Fruit fly (Drosophila melanogaster) whole organism, embryonic: ENCODE results near the gene ps.

Experiments used
- B-H2 ChIP-seq: fragments of 200-800 bp; sonication (Bioruptor generic); optimal IDR thresholded peaks from 2 replicates; lab custom pipeline; 2018; ENCODE audit warnings: missing biosample characterization, mild to moderate bottlenecking, missing genetic modification characterization
- BEAF-32 ChIP-seq: fragments of 200-800 bp; sonication (Bioruptor generic); optimal IDR thresholded peaks from 3 replicates; lab custom pipeline; 2017; ENCODE audit warnings: missing biosample characterization, missing genetic modification characterization, mild to moderate bottlenecking, moderate library complexity, missing genetic modification reagents
- CG10274 ChIP-seq: fragments of 200-800 bp; sonication (Bioruptor generic); optimal IDR thresholded peaks from 3 replicates; lab custom pipeline; 2017; ENCODE audit warnings: missing biosample characterization, mild to moderate bottlenecking, missing genetic modification characterization
- CG11456 ChIP-seq: fragments of 200-800 bp; sonication (Bioruptor generic); IDR thresholded peaks from 3 replicates; pipeline ENCODE4 v1.3.6; 2022; ENCODE audit warnings: missing biosample characterization, missing genetic modification characterization
- CG12299 ChIP-seq: fragments of 200-800 bp; sonication (Bioruptor generic); optimal IDR thresholded peaks from 2 replicates; lab custom pipeline; 2018; ENCODE audit warnings: missing biosample characterization, mild to moderate bottlenecking, missing genetic modification characterization
- CG13287 ChIP-seq: fragments of 200-800 bp; sonication (Bioruptor generic); IDR thresholded peaks from 2 replicates; pipeline ENCODE4 v1.3.6; 2022; ENCODE audit warnings: missing biosample characterization, missing genetic modification characterization; ENCODE audit not compliant: partially characterized antibody
- CG13775 ChIP-seq: fragments of 200-800 bp; sonication (Bioruptor generic); optimal IDR thresholded peaks from 3 replicates; lab custom pipeline; 2017; ENCODE audit warnings: missing biosample characterization, mild to moderate bottlenecking, missing genetic modification characterization
- CG14965 ChIP-seq: fragments of 200-800 bp; sonication (Bioruptor generic); optimal IDR thresholded peaks from 2 replicates; lab custom pipeline; 2016; ENCODE audit warnings: missing biosample characterization, missing genetic modification characterization, borderline replicate concordance
- CG1603 ChIP-seq: fragments of 200-800 bp; sonication (Bioruptor generic); optimal IDR thresholded peaks from 2 replicates; lab custom pipeline; 2019; ENCODE audit warnings: missing biosample characterization, mild to moderate bottlenecking, missing genetic modification characterization, moderate library complexity
- CG17361 ChIP-seq: fragments of 200-800 bp; sonication (Bioruptor generic); IDR thresholded peaks from 3 replicates; pipeline ENCODE4 v1.3.6; 2022; ENCODE audit warnings: missing biosample characterization, missing genetic modification characterization
- CG17802 ChIP-seq: fragments of 200-800 bp; sonication (Bioruptor generic); optimal IDR thresholded peaks from 2 replicates; lab custom pipeline; 2018; ENCODE audit warnings: missing biosample characterization, mild to moderate bottlenecking, missing genetic modification characterization, moderate library complexity
- CG17912 ChIP-seq: fragments of 200-800 bp; sonication (Bioruptor generic); optimal IDR thresholded peaks from 2 replicates; lab custom pipeline; 2018; ENCODE audit warnings: missing biosample characterization, mild to moderate bottlenecking, missing genetic modification characterization
- CG1832 ChIP-seq: fragments of 200-800 bp; sonication (Bioruptor generic); optimal IDR thresholded peaks from 2 replicates; lab custom pipeline; 2017; ENCODE audit warnings: missing biosample characterization, mild to moderate bottlenecking, missing genetic modification characterization, inconsistent platforms
- CG2889 ChIP-seq: fragments of 200-800 bp; sonication (Bioruptor generic); IDR thresholded peaks from 3 replicates; pipeline ENCODE4 v1.3.6; 2022; ENCODE audit warnings: missing biosample characterization, missing genetic modification characterization
- CG3163 ChIP-seq: fragments of 200-800 bp; sonication (Bioruptor generic); optimal IDR thresholded peaks from 3 replicates; lab custom pipeline; 2016; ENCODE audit warnings: missing biosample characterization, missing genetic modification characterization
- CG43689 ChIP-seq: fragments of 200-800 bp; sonication (Bioruptor generic); IDR thresholded peaks from 2 replicates; pipeline ENCODE4 v1.3.6; 2022; ENCODE audit warnings: missing biosample characterization, missing genetic modification characterization
- CG4617 ChIP-seq: fragments of 200-800 bp; sonication (Bioruptor generic); optimal IDR thresholded peaks from 3 replicates; lab custom pipeline; 2016; ENCODE audit warnings: missing biosample characterization, missing genetic modification characterization, borderline replicate concordance
- CG5953 ChIP-seq: fragments of 200-800 bp; sonication (Bioruptor generic); IDR thresholded peaks from 2 replicates; pipeline ENCODE4 v1.3.6; 2022; ENCODE audit warnings: missing biosample characterization, missing genetic modification characterization
- CG6254 ChIP-seq: fragments of 200-800 bp; sonication (Bioruptor generic); optimal IDR thresholded peaks from 3 replicates; lab custom pipeline; 2017; ENCODE audit warnings: mild to moderate bottlenecking, missing biosample characterization, missing genetic modification reagents, missing genetic modification characterization
- CG8924 ChIP-seq: fragments of 200-800 bp; optimal IDR thresholded peaks from 3 replicates; lab custom pipeline; 2019; ENCODE audit warnings: missing biosample characterization, mild to moderate bottlenecking, missing genetic modification characterization, moderate library complexity
- CHES-1-like ChIP-seq: fragments of 200-800 bp; sonication (Bioruptor generic); optimal IDR thresholded peaks from 2 replicates; lab custom pipeline; 2016; ENCODE audit warnings: missing biosample characterization, missing genetic modification characterization
- Dbx ChIP-seq: fragments of 200-800 bp; sonication (Bioruptor generic); IDR thresholded peaks from 3 replicates; pipeline ENCODE4 v1.3.6; 2022; ENCODE audit warnings: missing biosample characterization, missing genetic modification characterization
- Hand ChIP-seq: fragments of 200-800 bp; sonication (Bioruptor generic); optimal IDR thresholded peaks from 2 replicates; lab custom pipeline; 2017; ENCODE audit warnings: mild to moderate bottlenecking, missing biosample characterization, missing genetic modification reagents, missing genetic modification characterization
- Hr3 ChIP-seq: fragments of 200-800 bp; sonication (Bioruptor generic); optimal IDR thresholded peaks from 3 replicates; lab custom pipeline; 2016; ENCODE audit warnings: missing biosample characterization, missing genetic modification characterization
- Hsf ChIP-seq: fragments of 200-800 bp; sonication (Bioruptor generic); optimal IDR thresholded peaks from 3 replicates; lab custom pipeline; 2016; ENCODE audit warnings: missing biosample characterization, missing genetic modification characterization
- MESR4 ChIP-seq: fragments of 200-800 bp; sonication (Bioruptor generic); optimal IDR thresholded peaks from 2 replicates; lab custom pipeline; 2018; ENCODE audit warnings: missing biosample characterization, mild to moderate bottlenecking, missing genetic modification characterization, moderate library complexity
- Max ChIP-seq: fragments of 200-800 bp; sonication (Bioruptor generic); optimal IDR thresholded peaks from 2 replicates; lab custom pipeline; 2016; ENCODE audit warnings: missing biosample characterization, mild to moderate bottlenecking, missing genetic modification characterization
- Neu2 ChIP-seq: fragments of 200-800 bp; sonication (Bioruptor generic); optimal IDR thresholded peaks from 3 replicates; lab custom pipeline; 2016; ENCODE audit warnings: missing biosample characterization, missing genetic modification characterization, borderline replicate concordance
- NfI ChIP-seq: fragments of 200-800 bp; sonication (Bioruptor generic); optimal IDR thresholded peaks from 3 replicates; lab custom pipeline; 2018; ENCODE audit warnings: missing biosample characterization, mild to moderate bottlenecking, missing genetic modification characterization, moderate library complexity
- Sox100B ChIP-seq: fragments of 200-800 bp; sonication (Bioruptor generic); optimal IDR thresholded peaks from 3 replicates; lab custom pipeline; 2018; ENCODE audit warnings: missing biosample characterization, mild to moderate bottlenecking, missing genetic modification characterization
- amos ChIP-seq: fragments of 200-800 bp; sonication (Bioruptor generic); IDR thresholded peaks from 2 replicates; pipeline ENCODE4 v1.3.6; 2022; ENCODE audit warnings: missing biosample characterization, missing genetic modification characterization; ENCODE audit not compliant: partially characterized antibody
- bigmax ChIP-seq: fragments of 200-800 bp; sonication (Bioruptor generic); optimal IDR thresholded peaks from 2 replicates; lab custom pipeline; 2018; ENCODE audit warnings: missing biosample characterization, mild to moderate bottlenecking, missing genetic modification characterization
- br ChIP-seq: fragments of >200 bp; optimal IDR thresholded peaks from 2 replicates; lab custom pipeline; 2017
- caup ChIP-seq: fragments of 200-800 bp; sonication (Bioruptor generic); optimal IDR thresholded peaks from 3 replicates; lab custom pipeline; 2017; ENCODE audit warnings: missing biosample characterization, mild to moderate bottlenecking, missing genetic modification characterization, moderate library complexity; ENCODE audit not compliant: severe bottlenecking
- en ChIP-seq: fragments of 200-800 bp; sonication (Bioruptor generic); optimal IDR thresholded peaks from 2 replicates; lab custom pipeline; 2016; ENCODE audit warnings: missing biosample characterization, missing genetic modification characterization
- esg ChIP-seq: fragments of 200-800 bp; sonication (Bioruptor generic); conservative IDR thresholded peaks from 2 replicates; pipeline ENCODE4 v1.3.6; 2022; ENCODE audit warnings: missing biosample characterization, missing genetic modification characterization
- ewg ChIP-seq: fragments of 200-800 bp; sonication (Bioruptor generic); optimal IDR thresholded peaks from 3 replicates; lab custom pipeline; 2017; ENCODE audit warnings: mild to moderate bottlenecking, missing biosample characterization, missing genetic modification reagents, missing genetic modification characterization
- gcm ChIP-seq: fragments of 200-800 bp; sonication (Bioruptor generic); optimal IDR thresholded peaks from 2 replicates; lab custom pipeline; 2019; ENCODE audit warnings: missing biosample characterization, mild to moderate bottlenecking, missing genetic modification characterization, moderate library complexity
- gcm2 ChIP-seq: fragments of 200-800 bp; sonication (Bioruptor generic); optimal IDR thresholded peaks from 2 replicates; lab custom pipeline; 2016; ENCODE audit warnings: missing biosample characterization, missing genetic modification characterization
- hkb ChIP-seq, 2 experiments: fragments of 200-800 bp in 1 of 2; fragments of >200 bp in 1 of 2; sonication (Bioruptor generic) in 1 of 2; IDR thresholded peaks in 1 of 2; optimal IDR thresholded peaks in 1 of 2; 2 replicates each; pipeline versions ENCODE4 v1.3.6 to Lab custom; 2017 to 2022; ENCODE audit warnings: missing biosample characterization in 1 of 2, missing genetic modification characterization in 1 of 2
- jumu ChIP-seq: fragments of 200-800 bp; sonication (Bioruptor generic); optimal IDR thresholded peaks from 3 replicates; lab custom pipeline; 2016; ENCODE audit warnings: missing biosample characterization, missing genetic modification characterization
- nmo ChIP-seq: fragments of 200-800 bp; sonication (Bioruptor generic); optimal IDR thresholded peaks from 2 replicates; lab custom pipeline; 2018; ENCODE audit warnings: missing biosample characterization, mild to moderate bottlenecking, missing genetic modification characterization, moderate library complexity
- pnt ChIP-seq: fragments of 200-800 bp; sonication (Bioruptor generic); optimal IDR thresholded peaks from 3 replicates; lab custom pipeline; 2016; ENCODE audit warnings: missing biosample characterization, missing genetic modification characterization
- ro ChIP-seq: fragments of 200-800 bp; sonication (Bioruptor generic); IDR thresholded peaks from 2 replicates; pipeline ENCODE4 v1.3.6; 2022; ENCODE audit warnings: missing biosample characterization, missing genetic modification characterization
- schlank ChIP-seq: fragments of 200-800 bp; sonication (Bioruptor generic); optimal IDR thresholded peaks from 2 replicates; lab custom pipeline; 2018; ENCODE audit warnings: missing biosample characterization, mild to moderate bottlenecking, missing genetic modification characterization
- sima ChIP-seq: fragments of 200-800 bp; sonication (Bioruptor generic); optimal IDR thresholded peaks from 2 replicates; lab custom pipeline; 2016; ENCODE audit warnings: missing biosample characterization, missing genetic modification characterization
- sob ChIP-seq: fragments of 200-800 bp; sonication (Bioruptor generic); IDR thresholded peaks from 2 replicates; pipeline ENCODE4 v1.3.6; 2022; ENCODE audit warnings: missing biosample characterization, missing genetic modification characterization
- tna ChIP-seq: fragments of 200-800 bp; sonication (Bioruptor generic); IDR thresholded peaks from 2 replicates; pipeline ENCODE4 v1.3.6; 2022; ENCODE audit warnings: missing biosample characterization, missing genetic modification characterization; ENCODE audit not compliant: partially characterized antibody
- zfh2 ChIP-seq: fragments of 200-800 bp; sonication (Bioruptor generic); optimal IDR thresholded peaks from 2 replicates; lab custom pipeline; 2016; ENCODE audit warnings: missing biosample characterization, missing genetic modification characterization

Gene ps

dm6 chr3R:9399951-9400392 is 17.8 kb upstream of the ps start, which contains the start of gene CG34117 (continued):
- peak; percentile 16 for TF ChIP-seq BEAF-32 (GFP tag; lab: Kevin White, UChicago)
- no peak for TF ChIP-seq CG3163 (GFP tag; lab: Kevin White, UChicago)
- TF ChIP-seq schlank (tag; lab: Kevin White, UChicago): peak; percentile 54
- TF ChIP-seq CG8924 (tag; lab: Kevin White, UChicago): peak; percentile 88
- peak; percentile 81 for TF ChIP-seq CG4617 (GFP tag; lab: Kevin White, UChicago)
- peak; percentile 83 for TF ChIP-seq CG12299 (tag; lab: Kevin White, UChicago)
- peak; percentile 69 for TF ChIP-seq Max (GFP tag; lab: Kevin White, UChicago)
- peak; percentile 66 for TF ChIP-seq CG1603
- peak; percentile 81 for TF ChIP-seq Dbx (GFP tag; lab: Robert Waterston, UW)
- no peak for TF ChIP-seq bigmax (GFP tag; lab: Kevin White, UChicago)
- no peak for TF ChIP-seq br
- no peak for TF ChIP-seq Neu2 (GFP tag; lab: Kevin White, UChicago)
- TF ChIP-seq hkb (optimal IDR thresholded peaks at IDR 0.05; lab: Kevin White, UChicago): no peak
- TF ChIP-seq hkb (GFP tag; IDR thresholded peaks at IDR 0.05; lab: Robert Waterston, UW): peak; percentile 88
- TF ChIP-seq NfI (GFP tag; lab: Kevin White, UChicago): peak; percentile 78
- peak; percentile 87 for TF ChIP-seq sob (GFP tag; lab: Robert Waterston, UW)
- TF ChIP-seq ro (GFP tag; lab: Robert Waterston, UW): no peak; the same call in 1 of the 2 replicates
- TF ChIP-seq CG10274 (GFP tag; lab: Kevin White, UChicago): no peak
- TF ChIP-seq CG13775 (GFP tag; lab: Kevin White, UChicago): peak; percentile 80
- TF ChIP-seq Hr3 (GFP tag; lab: Kevin White, UChicago): peak; percentile 82
- TF ChIP-seq pnt: peak; percentile 49
- no peak for TF ChIP-seq sima (GFP tag; lab: Kevin White, UChicago)
- TF ChIP-seq B-H2 (GFP tag; lab: Kevin White, UChicago): peak; percentile 88
- peak; percentile 12 for TF ChIP-seq CHES-1-like (GFP tag; lab: Kevin White, UChicago)
- TF ChIP-seq CG43689: peak; percentile 40; the same call in 1 of the 2 replicates
- TF ChIP-seq CG2889 (GFP tag; lab: Robert Waterston, UW): peak; percentile 60; the same call in 2 of the 3 replicates
- peak; percentile 77 for TF ChIP-seq Sox100B (GFP tag; lab: Kevin White, UChicago)
- TF ChIP-seq CG5953: no peak; the same call in 1 of the 2 replicates
- peak; percentile 71 for TF ChIP-seq caup (GFP tag; lab: Kevin White, UChicago)
- no peak for TF ChIP-seq amos
- TF ChIP-seq CG6254 (GFP tag; lab: Kevin White, UChicago): peak; percentile 50
- peak; percentile 24 for TF ChIP-seq CG17912 (GFP tag; lab: Kevin White, UChicago)
- TF ChIP-seq CG11456 (GFP tag; lab: Robert Waterston, UW): peak; percentile 92
- TF ChIP-seq zfh2 (GFP tag; lab: Kevin White, UChicago): peak; percentile 54
- peak; percentile 80 for TF ChIP-seq gcm (GFP tag; lab: Kevin White, UChicago)
- peak; percentile 25 for TF ChIP-seq jumu
- peak; percentile 67 for TF ChIP-seq Hand (GFP tag; lab: Kevin White, UChicago)
- TF ChIP-seq CG14965: no peak
- TF ChIP-seq CG17802: no peak
- peak; percentile 72 for TF ChIP-seq esg (GFP tag; lab: Robert Waterston, UW)
- TF ChIP-seq gcm2: no peak
- peak; percentile 61 for TF ChIP-seq MESR4 (GFP tag; lab: Kevin White, UChicago)
- TF ChIP-seq CG13287 (GFP tag; lab: Robert Waterston, UW): peak; percentile 56
- TF ChIP-seq ewg (GFP tag; lab: Kevin White, UChicago): peak; percentile 33
- TF ChIP-seq tna (GFP tag; lab: Robert Waterston, UW): no peak
- TF ChIP-seq CG17361: peak; percentile 84
- peak; percentile 66 for TF ChIP-seq Hsf (GFP tag; lab: Kevin White, UChicago)
- no peak for TF ChIP-seq en (GFP tag; lab: Kevin White, UChicago)
- no peak for TF ChIP-seq CG1832 (GFP tag; lab: Kevin White, UChicago)
- TF ChIP-seq nmo (GFP tag; lab: Kevin White, UChicago): peak; percentile 79
